Worm (Caenorhabditis elegans) whole organism, young adult: ENCODE data around the gene lias-1.
A peak's percentile ranks its signal among the peaks of the same experiment; 100 is the strongest.

Experiments used
- B0035.1 ChIP-seq: sonication (generic microtip); optimal IDR thresholded peaks from 2 replicates; lab custom pipeline; 2016; ENCODE audit warnings: missing genetic modification characterization, mild to moderate bottlenecking, missing compliant biosample characterization, missing genotype, missing genetic modification reagents
- B0261.1 ChIP-seq: sonication (generic microtip); optimal IDR thresholded peaks from 2 replicates; lab custom pipeline; 2016; ENCODE audit warnings: mild to moderate bottlenecking, missing genetic modification characterization, moderate library complexity, missing compliant biosample characterization
- B0336.3 ChIP-seq: fragments of 200-800 bp; sonication (Bioruptor generic); IDR thresholded peaks from 2 replicates; pipeline ENCODE4 v1.3.6; 2022; ENCODE audit warnings: missing genetic modification characterization, missing compliant biosample characterization
- C06A6.2 ChIP-seq: fragments of 200-800 bp; sonication (Bioruptor generic); conservative IDR thresholded peaks from 2 replicates; pipeline ENCODE4 v1.3.6; 2022; ENCODE audit warnings: missing genetic modification characterization, missing compliant biosample characterization
- F22D6.2 ChIP-seq: sonication (generic microtip); optimal IDR thresholded peaks from 2 replicates; lab custom pipeline; 2016; ENCODE audit warnings: mild to moderate bottlenecking, missing genetic modification characterization, missing compliant biosample characterization
- F39B2.1 ChIP-seq: fragments of 200-800 bp; sonication (Bioruptor generic); IDR thresholded peaks from 2 replicates; pipeline ENCODE4 v1.3.6; 2022; ENCODE audit warnings: missing genetic modification reagents, missing genetic modification characterization, missing compliant biosample characterization
- F55B11.4 ChIP-seq: sonication (generic microtip); optimal IDR thresholded peaks from 2 replicates; lab custom pipeline; 2016; ENCODE audit warnings: missing compliant biosample characterization, missing genetic modification characterization, borderline replicate concordance; ENCODE audit not compliant: insufficient read depth
- T26A5.8 ChIP-seq: sonication (generic microtip); optimal IDR thresholded peaks from 2 replicates; lab custom pipeline; 2016; ENCODE audit warnings: missing genetic modification characterization, missing compliant biosample characterization
- Y53F4B.3 ChIP-seq: fragments of 200-800 bp; sonication (Bioruptor generic); IDR thresholded peaks from 2 replicates; pipeline ENCODE4 v1.3.6; 2022; ENCODE audit warnings: missing genetic modification reagents, missing genetic modification characterization, missing compliant biosample characterization
- Y53G8AR.9 ChIP-seq: fragments of 200-800 bp; sonication (Bioruptor generic); conservative IDR thresholded peaks from 2 replicates; pipeline ENCODE4 v1.3.6; 2022; ENCODE audit warnings: missing genetic modification reagents, missing genetic modification characterization, missing compliant biosample characterization
- Y67H2A.10 ChIP-seq: fragments of 200-800 bp; sonication (Bioruptor generic); conservative IDR thresholded peaks from 2 replicates; pipeline ENCODE4 v1.3.6; 2022; ENCODE audit warnings: missing genetic modification reagents, missing genetic modification characterization, missing compliant biosample characterization
- Y79H2A.3 ChIP-seq: fragments of 200-800 bp; sonication (Bioruptor generic); conservative IDR thresholded peaks from 2 replicates; pipeline ENCODE4 v1.3.6; 2022; ENCODE audit warnings: missing genetic modification reagents, missing genetic modification characterization, missing compliant biosample characterization
- ama-1 ChIP-seq, 3 experiments: fragments of 150-350 bp in 1 of 3; sonication (generic microtip) in 2 of 3; optimal IDR thresholded peaks; 2 replicates each; lab custom pipeline; 2014 to 2018; ENCODE audit warnings: missing biosample characterization in 2 of 3, missing genetic modification characterization in 2 of 3, missing genetic modification reagents in 2 of 3
- aptf-2 ChIP-seq: fragments of 200-800 bp; sonication (Bioruptor generic); conservative IDR thresholded peaks from 2 replicates; pipeline ENCODE4 v1.3.6; 2022; ENCODE audit warnings: missing genetic modification reagents, missing genetic modification characterization, missing compliant biosample characterization
- atf-7 ChIP-seq: sonication (generic microtip); optimal IDR thresholded peaks from 2 replicates; lab custom pipeline; 2017; ENCODE audit warnings: mild to moderate bottlenecking, missing genetic modification characterization, missing compliant biosample characterization
- athp-1 ChIP-seq: sonication (generic microtip); optimal IDR thresholded peaks from 2 replicates; lab custom pipeline; 2017; ENCODE audit warnings: mild to moderate bottlenecking, missing genetic modification characterization, missing compliant biosample characterization
- attf-6 ChIP-seq: fragments of 200-800 bp; sonication (Bioruptor generic); IDR thresholded peaks from 2 replicates; pipeline ENCODE4 v1.3.6; 2022; ENCODE audit warnings: missing genetic modification reagents, missing genetic modification characterization, missing compliant biosample characterization
- bed-1 ChIP-seq: fragments of 200-800 bp; sonication (Bioruptor generic); IDR thresholded peaks from 2 replicates; pipeline ENCODE4 v1.3.6; 2022; ENCODE audit warnings: missing genetic modification reagents, missing genetic modification characterization, missing compliant biosample characterization
- bed-2 ChIP-seq: fragments of 200-800 bp; sonication (Bioruptor generic); IDR thresholded peaks from 2 replicates; pipeline ENCODE4 v1.3.6; 2022; ENCODE audit warnings: missing genetic modification reagents, missing genetic modification characterization, missing compliant biosample characterization
- cebp-2 ChIP-seq: fragments of 200-800 bp; sonication (Bioruptor generic); IDR thresholded peaks from 2 replicates; pipeline ENCODE4 v1.3.6; 2022; ENCODE audit warnings: missing genetic modification characterization, missing compliant biosample characterization
- ceh-27 ChIP-seq: fragments of 200-800 bp; sonication (Bioruptor generic); optimal IDR thresholded peaks from 2 replicates; lab custom pipeline; 2018; ENCODE audit warnings: mild to moderate bottlenecking, missing genetic modification characterization, moderate library complexity, missing compliant biosample characterization
- die-1 ChIP-seq: sonication (generic microtip); optimal IDR thresholded peaks from 2 replicates; lab custom pipeline; 2016; ENCODE audit warnings: missing genotype, mild to moderate bottlenecking, missing genetic modification characterization, missing compliant biosample characterization
- efl-1 ChIP-seq: fragments of 150-350 bp; optimal IDR thresholded peaks from 2 replicates; lab custom pipeline; 2014; ENCODE audit warnings: missing biosample characterization, missing genetic modification reagents, missing genetic modification characterization
- egl-18 ChIP-seq: fragments of 200-800 bp; sonication (Bioruptor generic); IDR thresholded peaks from 2 replicates; pipeline ENCODE4 v1.3.6; 2022; ENCODE audit warnings: missing genetic modification reagents, missing genetic modification characterization, missing compliant biosample characterization
- egl-44 ChIP-seq: fragments of 200-800 bp; sonication (Bioruptor generic); IDR thresholded peaks from 2 replicates; pipeline ENCODE4 v1.3.6; 2022; ENCODE audit warnings: missing genetic modification reagents, missing genetic modification characterization, missing compliant biosample characterization
- ets-4 ChIP-seq: fragments of 200-800 bp; sonication (Bioruptor generic); optimal IDR thresholded peaks from 2 replicates; lab custom pipeline; 2018; ENCODE audit warnings: mild to moderate bottlenecking, missing genetic modification characterization, missing compliant biosample characterization
- fkh-3 ChIP-seq: sonication (generic microtip); optimal IDR thresholded peaks from 2 replicates; lab custom pipeline; 2016; ENCODE audit warnings: mild to moderate bottlenecking, missing genetic modification characterization, missing compliant biosample characterization
- hlh-26 ChIP-seq: fragments of 200-800 bp; sonication (Bioruptor generic); conservative IDR thresholded peaks from 2 replicates; pipeline ENCODE4 v1.3.6; 2022; ENCODE audit warnings: missing genetic modification reagents, missing genetic modification characterization, missing compliant biosample characterization
- hrde-1 ChIP-seq: sonication (generic microtip); optimal IDR thresholded peaks from 2 replicates; lab custom pipeline; 2016; ENCODE audit warnings: missing genetic modification characterization, mild to moderate bottlenecking, missing compliant biosample characterization, moderate library complexity, missing genotype, missing genetic modification reagents, borderline replicate concordance
- let-526 ChIP-seq: fragments of 200-800 bp; sonication (Bioruptor generic); IDR thresholded peaks from 2 replicates; pipeline ENCODE4 v1.3.6; 2022; ENCODE audit warnings: missing genetic modification reagents, missing genetic modification characterization, missing compliant biosample characterization
- let-607 ChIP-seq, 2 experiments: fragments of 200-800 bp in 1 of 2; sonication (Bioruptor generic) in 1 of 2; sonication (generic microtip) in 1 of 2; optimal IDR thresholded peaks; 2 replicates each; lab custom pipeline; 2016 to 2018; ENCODE audit warnings: mild to moderate bottlenecking in 2 of 2, missing compliant biosample characterization in 2 of 2, missing genetic modification characterization in 2 of 2, moderate library complexity in 2 of 2, missing genotype in 1 of 2
- lin-35 ChIP-seq, 3 experiments: fragments of 150-350 bp in 2 of 3; sonication (generic microtip) in 1 of 3; optimal IDR thresholded peaks; 2 replicates each; lab custom pipeline; 2014 to 2018; ENCODE audit warnings: missing biosample characterization in 3 of 3, missing genetic modification characterization in 3 of 3, missing genetic modification reagents in 3 of 3
- madf-3 ChIP-seq: fragments of 200-800 bp; sonication (Bioruptor generic); IDR thresholded peaks from 2 replicates; pipeline ENCODE4 v1.3.6; 2022; ENCODE audit warnings: missing genetic modification reagents, missing genetic modification characterization, missing compliant biosample characterization
- madf-8 ChIP-seq: fragments of 200-800 bp; sonication (Bioruptor generic); conservative IDR thresholded peaks from 2 replicates; pipeline ENCODE4 v1.3.6; 2022; ENCODE audit warnings: missing genetic modification reagents, missing genetic modification characterization, missing compliant biosample characterization
- mcd-1 ChIP-seq: fragments of 200-800 bp; sonication (Bioruptor generic); IDR thresholded peaks from 2 replicates; pipeline ENCODE4 v1.3.6; 2022; ENCODE audit warnings: missing genetic modification reagents, missing genetic modification characterization, missing compliant biosample characterization
- mel-28 ChIP-seq: sonication (generic microtip); optimal IDR thresholded peaks from 2 replicates; lab custom pipeline; 2016; ENCODE audit warnings: borderline replicate concordance, mild to moderate bottlenecking, missing genetic modification characterization, missing compliant biosample characterization
- nfya-2 ChIP-seq: fragments of 200-800 bp; sonication (Bioruptor generic); IDR thresholded peaks from 2 replicates; pipeline ENCODE4 v1.3.6; 2022; ENCODE audit warnings: missing genetic modification reagents, missing genetic modification characterization, missing compliant biosample characterization
- nfyb-1 ChIP-seq: fragments of 200-800 bp; sonication (Bioruptor generic); IDR thresholded peaks from 2 replicates; pipeline ENCODE4 v1.3.6; 2022; ENCODE audit warnings: missing genetic modification reagents, missing genetic modification characterization, missing compliant biosample characterization
- nhr-80 ChIP-seq: sonication (generic microtip); optimal IDR thresholded peaks from 2 replicates; lab custom pipeline; 2016; ENCODE audit warnings: missing genetic modification characterization, missing compliant biosample characterization
- nhr-90 ChIP-seq: sonication (generic microtip); optimal IDR thresholded peaks from 2 replicates; lab custom pipeline; 2016; ENCODE audit warnings: missing genotype, mild to moderate bottlenecking, missing genetic modification characterization, missing compliant biosample characterization
- snpc-1.1 ChIP-seq: sonication (generic microtip); optimal IDR thresholded peaks from 2 replicates; lab custom pipeline; 2017; ENCODE audit warnings: missing genetic modification characterization, mild to moderate bottlenecking, missing compliant biosample characterization, antibody characterized with exemption, moderate library complexity, missing genotype, missing genetic modification reagents; ENCODE audit not compliant: insufficient read depth
- snpc-4 ChIP-seq, 5 experiments: fragments of 150-350 bp in 1 of 5; sonication (generic microtip) in 4 of 5; optimal IDR thresholded peaks; 2 replicates each; lab custom pipeline; 2014 to 2018; ENCODE audit warnings: missing genetic modification characterization in 5 of 5, missing biosample characterization in 3 of 5, antibody characterized with exemption in 2 of 5, mild to moderate bottlenecking in 2 of 5, missing compliant biosample characterization in 2 of 5, missing genotype in 2 of 5, moderate library complexity in 2 of 5, missing genetic modification reagents in 1 of 5
- tlf-1 ChIP-seq: fragments of 200-800 bp; sonication (Bioruptor generic); optimal IDR thresholded peaks from 2 replicates; lab custom pipeline; 2018; ENCODE audit warnings: mild to moderate bottlenecking, missing genetic modification characterization, missing compliant biosample characterization
- unc-62 ChIP-seq: fragments of 150-350 bp; optimal IDR thresholded peaks from 2 replicates; lab custom pipeline; 2014; ENCODE audit warnings: missing biosample characterization, missing genetic modification reagents, missing genetic modification characterization
- zim-3 ChIP-seq: sonication (generic microtip); optimal IDR thresholded peaks from 2 replicates; lab custom pipeline; 2017; ENCODE audit warnings: mild to moderate bottlenecking, missing genetic modification characterization, moderate library complexity, missing compliant biosample characterization
- ztf-26 ChIP-seq: sonication (generic microtip); optimal IDR thresholded peaks from 2 replicates; lab custom pipeline; 2017; ENCODE audit warnings: missing genetic modification characterization, missing compliant biosample characterization
- ztf-6 ChIP-seq: fragments of 200-800 bp; sonication (Bioruptor generic); IDR thresholded peaks from 2 replicates; pipeline ENCODE4 v1.3.6; 2022; ENCODE audit warnings: missing genetic modification reagents, missing genetic modification characterization, missing compliant biosample characterization

lias-1 gene

ce11 chrIII:3456226-3456625 is 48.7 kb downstream of the lias-1 start (continued):
- TF ChIP-seq mcd-1 (GFP tag; lab: Robert Waterston, UW) (peak; percentile 100), hrde-1 (tag; lab: Kevin White, UChicago) (peak; percentile 4), let-607 (tag; optimal IDR thresholded peaks at IDR 0.05; lab: Kevin White, UChicago) (peak; percentile 91 to 95), madf-3 (GFP tag; lab: Robert Waterston, UW) (peak; percentile 95), mel-28 (tag; lab: Kevin White, UChicago) (peak; percentile 41), attf-6 (GFP tag; lab: Robert Waterston, UW) (no peak), nhr-80 (tag; lab: Kevin White, UChicago) (peak; percentile 63), ztf-6 (GFP tag; lab: Robert Waterston, UW) (peak; percentile 33; the same call in 1 of the 2 replicates), F39B2.1 (GFP tag; lab: Robert Waterston, UW) (no peak), nfyb-1 (peak; percentile 98), Y67H2A.10 (GFP tag; lab: Robert Waterston, UW) (peak; percentile 75), tlf-1 (GFP tag; lab: Kevin White, UChicago) (peak; percentile 98), C06A6.2 (GFP tag; lab: Robert Waterston, UW) (peak; percentile 94), ets-4 (GFP tag; lab: Kevin White, UChicago) (no peak), T26A5.8 (tag; lab: Kevin White, UChicago) (no peak), atf-7 (tag; lab: Kevin White, UChicago) (peak; percentile 82), zim-3 (tag; lab: Kevin White, UChicago) (peak; percentile 10), die-1 (no peak), aptf-2 (GFP tag; lab: Robert Waterston, UW) (0 out of 2 replicates have a peak, but pooled peaks have one; percentile 42), ama-1 (optimal IDR thresholded peaks at IDR 0.05; lab: Kevin White, UChicago) (peak; percentile 45), ama-1 (GFP tag; optimal IDR thresholded peaks at IDR 0.05; lab: Kevin White, UChicago) (no peak), Y79H2A.3 (no peak), bed-2 (GFP tag; lab: Robert Waterston, UW) (0 out of 2 replicates have a peak, but pooled peaks have one; percentile 52), hlh-26 (GFP tag; lab: Robert Waterston, UW) (no peak), bed-1 (GFP tag; lab: Robert Waterston, UW) (no peak), unc-62 (GFP tag; lab: Kevin White, UChicago) (peak; percentile 33), let-526 (GFP tag; lab: Robert Waterston, UW) (peak; percentile 90), lin-35 (GFP tag; optimal IDR thresholded peaks at IDR 0.05; lab: Kevin White, UChicago) (peak; percentile 63 to 98 (median 85)), egl-18 (GFP tag; lab: Robert Waterston, UW) (peak; percentile 91), snpc-1.1 (tag; lab: Kevin White, UChicago) (peak; percentile 21), ceh-27 (peak; percentile 97), madf-8 (GFP tag; lab: Robert Waterston, UW) (peak; percentile 57), egl-44 (GFP tag; lab: Robert Waterston, UW) (no peak), B0035.1 (tag; lab: Kevin White, UChicago) (peak; percentile 85), F55B11.4 (tag; lab: Kevin White, UChicago) (no peak), efl-1 (peak; percentile 82), F22D6.2 (tag; lab: Kevin White, UChicago) (peak; percentile 92), snpc-4 (GFP tag; optimal IDR thresholded peaks at IDR 0.05; lab: Kevin White, UChicago) (peak; percentile 65), snpc-4 (tag; optimal IDR thresholded peaks at IDR 0.05; lab: Kevin White, UChicago) (peak; percentile 76 to 87 (median 85)), athp-1 (tag; lab: Kevin White, UChicago) (peak; percentile 93), B0336.3 (GFP tag; lab: Robert Waterston, UW) (peak; percentile 96), Y53F4B.3 (GFP tag; lab: Robert Waterston, UW) (no peak), nfya-2 (no peak), Y53G8AR.9 (GFP tag; lab: Robert Waterston, UW) (peak; percentile 96), B0261.1 (tag; lab: Kevin White, UChicago) (peak; percentile 36), cebp-2 (GFP tag; lab: Robert Waterston, UW) (0 out of 2 replicates have a peak, but pooled peaks have one; percentile 62), ztf-26 (tag; lab: Kevin White, UChicago) (peak; percentile 98), fkh-3 (tag; lab: Kevin White, UChicago) (no peak), nhr-90 (peak; percentile 30)
